Fruit fly (Drosophila melanogaster): ENCODE data around the gene CG10947.
A peak's percentile ranks its signal among the peaks of the same experiment; 100 is the strongest.

Gene CG10947

DNA sequence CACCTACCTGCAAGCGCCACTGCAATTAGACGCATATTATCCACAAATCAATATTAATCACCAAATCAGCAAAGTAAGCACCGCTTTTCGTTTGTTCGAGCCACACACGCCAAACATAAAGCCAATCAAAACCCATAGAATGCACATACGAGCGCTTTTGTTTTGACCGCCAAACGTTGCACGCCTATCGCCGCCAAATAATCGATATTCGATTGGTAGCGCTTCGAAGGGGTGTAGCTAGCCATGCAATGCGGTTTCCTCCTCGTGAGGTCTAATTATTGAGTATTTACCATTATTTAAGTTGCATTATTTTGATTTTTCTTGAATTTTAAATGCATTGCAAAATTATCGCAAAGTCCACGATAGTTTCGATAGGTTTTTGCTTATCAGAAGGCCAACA, 12.8 kb upstream of the CG10947 start:
- TF ChIP-seq tj (GFP tag; optimal IDR thresholded peaks at IDR 0.05) (no peak), Mnt (GFP tag; optimal IDR thresholded peaks at IDR 0.05) (no peak), cic (GFP tag; optimal IDR thresholded peaks at IDR 0.05) (no peak), CG11617 (GFP tag; optimal IDR thresholded peaks at IDR 0.05) (no peak), CG33017 (tag; optimal IDR thresholded peaks at IDR 0.05) (no peak), cnc (optimal IDR thresholded peaks at IDR 0.05) (no peak), kay (GFP tag; ENCODE audit: borderline replicate concordance) (no peak), CG5204 (GFP tag; optimal IDR thresholded peaks at IDR 0.05) (no peak), Crg-1 (GFP tag; optimal IDR thresholded peaks at IDR 0.05) (no peak), CG7101 (tag; optimal IDR thresholded peaks at IDR 0.05) (no peak)

DNA sequence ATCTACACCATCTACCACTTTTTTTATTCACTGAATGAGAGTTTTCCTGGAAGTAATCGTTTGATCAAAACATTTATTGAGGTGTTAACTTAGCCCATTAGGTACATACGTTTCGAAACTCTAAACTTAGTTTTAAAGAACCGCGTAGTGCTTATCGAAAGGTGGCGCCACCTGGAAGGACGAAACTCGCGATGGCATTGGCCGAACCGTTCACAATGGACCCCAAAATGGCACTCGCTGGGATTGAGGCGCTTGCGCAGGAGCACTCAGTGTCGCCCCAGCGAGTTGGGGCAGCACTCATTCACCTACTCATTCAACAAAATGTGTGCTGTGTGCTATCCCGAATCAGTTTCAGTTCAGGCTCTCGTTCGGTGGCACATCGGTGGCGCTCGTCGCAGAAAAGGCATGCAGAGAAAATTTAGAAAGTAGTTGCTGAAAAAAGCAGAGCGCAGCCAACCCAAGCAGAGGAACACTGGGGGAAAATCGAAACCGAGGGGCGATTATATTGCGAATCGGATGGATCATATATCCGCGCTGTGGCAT, 11.3 kb upstream of the CG10947 start, which contains the start of gene CG31688:
Gene CG31688 (plus strand): TSS at position 346 of the 543 bp plus-strand sequence.
- TF ChIP-seq CG12768 (GFP tag; optimal IDR thresholded peaks at IDR 0.05), result no peak
- TF ChIP-seq cic (GFP tag; optimal IDR thresholded peaks at IDR 0.05), result peak; percentile 14

DNA sequence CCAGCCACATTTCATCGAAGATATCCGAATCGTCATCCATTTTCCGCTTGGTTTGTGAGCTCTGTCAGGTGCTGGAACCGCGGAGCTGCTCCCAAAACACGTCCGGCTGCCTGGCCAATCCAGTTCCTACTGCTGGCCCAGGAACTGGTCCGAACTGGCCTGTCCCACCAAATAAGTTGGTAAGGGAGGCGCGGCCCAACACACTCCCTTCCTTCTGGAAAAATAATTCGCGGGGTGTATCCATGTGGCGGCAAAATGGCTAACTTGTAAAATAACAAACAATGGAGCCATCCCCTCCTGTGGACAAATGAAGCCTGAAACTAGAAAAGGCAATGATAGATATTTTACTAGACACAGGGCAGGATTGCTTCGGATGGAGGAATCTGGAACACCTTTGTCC, 10.0 kb upstream of the CG10947 start, which contains the start of gene CG15130:
Gene CG15130 (minus strand): TSS at position 101 of the 400 bp plus-strand sequence.
- TF ChIP-seq Hr96 (GFP tag; optimal IDR thresholded peaks at IDR 0.05) (no peak), pad (GFP tag; optimal IDR thresholded peaks at IDR 0.05) (no peak), Clk (GFP tag; optimal IDR thresholded peaks at IDR 0.05) (no peak), kay (GFP tag; ENCODE audit: borderline replicate concordance) (no peak), CG11617 (GFP tag; optimal IDR thresholded peaks at IDR 0.05) (no peak), cic (GFP tag; optimal IDR thresholded peaks at IDR 0.05) (no peak), ovo (GFP tag; optimal IDR thresholded peaks at IDR 0.05) (no peak), bab1 (GFP tag; optimal IDR thresholded peaks at IDR 0.05) (no peak)

DNA sequence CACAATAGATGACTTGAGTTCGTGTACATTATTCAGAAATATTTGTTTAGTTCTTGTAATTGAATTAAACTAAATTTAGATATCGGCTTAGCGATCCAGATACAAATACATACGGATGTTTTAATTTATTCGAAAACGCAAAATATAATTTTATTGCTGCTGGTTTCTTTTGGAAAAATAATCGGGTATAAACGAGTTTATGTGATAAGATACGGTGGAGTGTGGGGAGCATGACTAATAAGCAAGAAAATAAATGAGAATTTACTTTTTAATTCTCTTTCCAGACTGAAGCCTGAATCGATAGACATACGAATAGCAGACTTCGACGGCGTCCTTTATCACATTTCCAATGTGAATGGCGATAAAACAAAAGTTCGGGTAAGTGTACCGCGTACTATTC, 5.4 kb upstream of the CG10947 start:
- no peak for TF ChIP-seq CG1620 (GFP tag; optimal IDR thresholded peaks at IDR 0.05)
- TF ChIP-seq kay (GFP tag; ENCODE audit: borderline replicate concordance), result peak; percentile 55

DNA sequence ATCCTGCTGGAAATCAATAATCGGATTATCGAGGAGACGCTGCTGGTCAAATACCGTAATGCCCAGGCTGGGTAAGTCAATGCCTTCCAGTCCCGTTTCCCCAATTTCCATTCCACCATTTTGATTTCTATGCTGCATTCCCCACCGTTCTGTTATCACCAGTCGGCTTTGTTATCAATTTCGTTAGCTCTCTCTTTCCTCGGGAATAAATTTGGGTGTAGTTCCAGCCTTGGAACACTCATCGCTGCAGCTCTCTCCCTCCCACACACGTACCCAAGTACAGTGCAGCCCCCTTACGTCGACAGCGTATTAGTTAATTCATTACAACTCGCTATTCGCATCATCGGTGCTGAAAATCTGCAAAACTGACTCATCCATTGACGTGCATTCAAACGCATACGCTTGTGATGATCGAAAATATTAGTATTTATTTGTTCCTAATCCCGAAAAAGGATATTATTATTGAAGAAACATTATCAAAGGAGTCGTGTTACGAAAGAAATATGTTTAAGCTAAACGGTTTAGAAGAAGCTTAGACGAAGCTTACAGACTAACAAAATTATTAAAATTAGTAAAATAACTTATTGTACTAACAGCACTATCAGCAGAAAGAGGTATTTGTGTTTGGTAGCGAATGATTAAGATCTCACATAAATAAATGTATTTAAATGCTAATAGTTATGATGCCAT, 3.1 kb upstream of the CG10947 start:
- TF ChIP-seq CG7101 (tag; optimal IDR thresholded peaks at IDR 0.05), result peak; percentile 1
- no peak for TF ChIP-seq CG1620 (GFP tag; optimal IDR thresholded peaks at IDR 0.05)
- peak; percentile 35 for TF ChIP-seq ovo (GFP tag; optimal IDR thresholded peaks at IDR 0.05)
- TF ChIP-seq CG14711 (tag; optimal IDR thresholded peaks at IDR 0.05), result no peak
- TF ChIP-seq CG12768 (GFP tag; optimal IDR thresholded peaks at IDR 0.05), result peak; percentile 15
- TF ChIP-seq pad (GFP tag; optimal IDR thresholded peaks at IDR 0.05), result peak; percentile 98
- TF ChIP-seq Mnt (GFP tag; optimal IDR thresholded peaks at IDR 0.05), result no peak
- TF ChIP-seq CG7045 (GFP tag; optimal IDR thresholded peaks at IDR 0.05), result peak; percentile 26
- TF ChIP-seq kay (GFP tag; ENCODE audit: borderline replicate concordance), result peak; percentile 94
- peak; percentile 44 for TF ChIP-seq cic (GFP tag; optimal IDR thresholded peaks at IDR 0.05)
- TF ChIP-seq cnc (optimal IDR thresholded peaks at IDR 0.05), result no peak
- TF ChIP-seq Crg-1 (GFP tag; optimal IDR thresholded peaks at IDR 0.05), result no peak
- TF ChIP-seq CG5204 (GFP tag; optimal IDR thresholded peaks at IDR 0.05), result peak; percentile 35

DNA sequence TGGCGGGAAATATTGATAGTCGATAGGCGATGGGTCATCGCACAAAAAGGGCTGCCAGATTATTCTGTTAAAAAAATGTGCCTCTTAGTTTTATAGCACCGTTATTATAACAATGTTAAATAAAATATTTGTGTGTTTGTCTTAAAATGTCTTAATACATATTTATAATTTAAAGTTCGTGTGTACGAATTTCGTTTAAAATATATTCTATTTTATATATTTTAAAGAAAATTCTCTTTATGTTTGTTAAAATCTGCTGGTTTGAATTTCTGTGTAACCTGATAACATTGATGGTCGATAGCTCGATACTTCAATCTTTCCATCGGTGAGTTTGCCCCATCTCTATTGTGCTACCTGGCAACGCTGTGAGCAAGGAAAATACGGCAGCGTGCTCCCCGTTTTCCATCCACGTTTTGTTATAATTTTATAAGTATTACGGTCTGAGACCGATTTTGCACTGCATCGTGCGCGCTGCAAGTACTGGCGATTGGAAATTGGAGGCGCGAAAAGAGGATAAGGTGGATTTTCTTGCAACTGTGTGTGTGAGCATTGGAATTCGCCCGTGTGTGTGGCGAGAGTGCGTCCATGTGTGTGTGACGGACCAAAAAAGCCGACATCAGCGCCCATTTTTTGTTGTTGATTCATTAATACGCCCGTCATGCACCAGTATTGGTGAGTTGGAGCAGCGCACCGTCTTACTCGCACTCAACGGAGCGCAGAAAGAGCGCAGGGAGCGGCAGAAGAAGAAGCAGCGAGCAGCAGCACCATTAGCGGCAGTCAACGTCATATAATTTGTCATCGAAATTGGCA, 2.4 kb upstream of the CG10947 start, which contains the start of the genes CG10949 and Arpc2:
Gene CG10949 (minus strand): TSS at position 165 of the 810 bp plus-strand sequence.
Gene Arpc2 (plus strand): TSS at position 304 of the 810 bp plus-strand sequence.
- TF ChIP-seq kay (GFP tag; ENCODE audit: borderline replicate concordance) (peak; percentile 97), CG11617 (GFP tag; optimal IDR thresholded peaks at IDR 0.05) (peak; percentile 67), pad (GFP tag; optimal IDR thresholded peaks at IDR 0.05) (no peak), Crg-1 (GFP tag; optimal IDR thresholded peaks at IDR 0.05) (peak; percentile 59), CG33017 (tag; optimal IDR thresholded peaks at IDR 0.05) (peak; percentile 75), CG5204 (GFP tag; optimal IDR thresholded peaks at IDR 0.05) (peak; percentile 56), tj (GFP tag; optimal IDR thresholded peaks at IDR 0.05) (peak; percentile 92), CG1620 (GFP tag; optimal IDR thresholded peaks at IDR 0.05) (peak; percentile 54), toe (GFP tag; optimal IDR thresholded peaks at IDR 0.05) (peak; percentile 67), Mnt (GFP tag; optimal IDR thresholded peaks at IDR 0.05) (peak; percentile 92), CG12768 (GFP tag; optimal IDR thresholded peaks at IDR 0.05) (peak; percentile 31), cic (GFP tag; optimal IDR thresholded peaks at IDR 0.05) (peak; percentile 45), CG14711 (tag; optimal IDR thresholded peaks at IDR 0.05) (peak; percentile 72), CG7101 (tag; optimal IDR thresholded peaks at IDR 0.05) (peak; percentile 74), ovo (GFP tag; optimal IDR thresholded peaks at IDR 0.05) (peak; percentile 47), cnc (optimal IDR thresholded peaks at IDR 0.05) (no peak), Clk (GFP tag; optimal IDR thresholded peaks at IDR 0.05) (peak; percentile 30), bab1 (GFP tag; optimal IDR thresholded peaks at IDR 0.05) (no peak), CG7045 (GFP tag; optimal IDR thresholded peaks at IDR 0.05) (no peak), Hr96 (GFP tag; optimal IDR thresholded peaks at IDR 0.05) (no peak)
